Worm (Caenorhabditis elegans): ENCODE data around the gene C53A5.9.

C53A5.9 gene

DNA sequence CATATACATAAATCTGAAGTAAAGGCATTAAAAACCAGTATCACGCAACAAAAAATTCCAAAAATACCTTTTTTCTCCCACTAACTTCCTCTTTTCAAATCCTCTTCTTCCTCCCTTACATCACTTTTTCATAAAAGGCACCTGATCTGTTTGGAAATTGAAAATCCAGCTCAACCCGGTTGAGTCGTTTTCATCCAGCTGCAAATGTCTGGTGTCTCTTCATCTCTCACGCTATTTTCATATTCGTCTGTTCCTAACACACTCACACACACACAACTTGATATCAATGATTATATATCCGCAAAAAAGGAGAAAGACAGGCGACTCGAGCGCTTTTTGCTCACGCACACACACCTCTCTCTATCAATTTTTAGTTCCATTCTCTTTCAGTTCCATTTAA, 26.3 kb downstream of the C53A5.9 start:
- no peak for TF ChIP-seq hlh-15 (tag; optimal IDR thresholded peaks at IDR 0.05)
- no peak for TF ChIP-seq dve-1 (tag; optimal IDR thresholded peaks at IDR 0.05)
- TF ChIP-seq ets-4 (tag; optimal IDR thresholded peaks at IDR 0.05), result no peak
- TF ChIP-seq lim-6 (tag; optimal IDR thresholded peaks at IDR 0.05), result no peak
- no peak for TF ChIP-seq K09A11.1 (tag; optimal IDR thresholded peaks at IDR 0.05; ENCODE audit: insufficient read depth)
- no peak for TF ChIP-seq che-1 (tag; optimal IDR thresholded peaks at IDR 0.05)
- no peak for TF ChIP-seq hlh-8 (tag; optimal IDR thresholded peaks at IDR 0.05)
- TF ChIP-seq ceh-31 (tag; optimal IDR thresholded peaks at IDR 0.05), result no peak

DNA sequence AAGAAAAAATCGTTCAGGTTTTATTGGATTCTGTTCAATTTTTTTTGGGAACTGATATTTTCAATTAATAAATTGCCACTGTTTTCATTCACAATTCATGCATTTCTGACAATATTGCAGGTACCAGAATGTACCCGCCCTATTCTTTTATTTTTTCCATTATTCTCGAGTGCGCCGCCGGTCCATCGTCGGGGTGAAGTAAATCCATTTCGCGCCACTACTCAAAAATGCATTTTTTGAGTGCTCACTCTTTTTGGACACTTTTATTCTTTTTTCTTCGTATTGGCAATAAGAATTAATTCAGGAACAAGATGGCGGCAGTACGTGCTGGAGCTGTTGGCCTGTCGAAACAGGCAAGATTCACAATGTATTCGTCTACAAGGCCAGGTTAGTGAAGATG, 27.8 kb downstream of the C53A5.9 start, which contains the start of gene kcnl-4:
Gene kcnl-4 (plus strand): TSS at position 301 of the 400 bp plus-strand sequence.
- TF ChIP-seq ets-4 (tag; optimal IDR thresholded peaks at IDR 0.05) (no peak), unc-3 (GFP tag; conservative IDR thresholded peaks at IDR 0.05) (no peak), unc-3 (tag; optimal IDR thresholded peaks at IDR 0.05) (no peak), nhr-232 (tag; optimal IDR thresholded peaks at IDR 0.05) (no peak), syd-9 (tag; optimal IDR thresholded peaks at IDR 0.05) (no peak), fkh-10 (GFP tag; optimal IDR thresholded peaks at IDR 0.05) (no peak), zip-5 (tag; optimal IDR thresholded peaks at IDR 0.05) (no peak), dve-1 (tag; optimal IDR thresholded peaks at IDR 0.05) (no peak), pros-1 (tag; optimal IDR thresholded peaks at IDR 0.05) (no peak), ceh-34 (tag; optimal IDR thresholded peaks at IDR 0.05) (no peak), hlh-6 (tag; optimal IDR thresholded peaks at IDR 0.05) (no peak), hlh-30 (tag; optimal IDR thresholded peaks at IDR 0.05; ENCODE audit: insufficient read depth) (no peak), pax-1 (tag; optimal IDR thresholded peaks at IDR 0.05) (no peak), T23F11.4 (GFP tag; optimal IDR thresholded peaks at IDR 0.05) (no peak), K09A11.1 (tag; optimal IDR thresholded peaks at IDR 0.05; ENCODE audit: insufficient read depth) (no peak), ceh-18 (tag; optimal IDR thresholded peaks at IDR 0.05) (no peak)

DNA sequence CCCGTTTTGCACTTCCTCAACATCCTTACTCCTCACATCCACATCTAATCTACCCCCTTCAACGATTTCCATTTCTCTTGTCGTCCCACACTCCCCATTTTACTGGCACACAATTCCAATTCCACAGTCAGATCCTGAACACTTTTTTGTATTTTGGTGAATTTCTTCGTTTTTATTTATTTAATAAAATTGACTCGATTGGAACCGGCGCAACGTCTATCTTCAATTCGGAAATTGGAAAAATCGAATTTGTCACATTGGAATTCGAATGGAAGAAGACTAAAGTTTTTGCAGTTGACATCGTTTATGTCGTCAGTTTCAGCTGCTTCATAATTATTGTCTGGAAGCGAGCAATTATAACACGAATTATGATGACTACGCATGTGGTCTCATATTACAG, 31.4 kb downstream of the C53A5.9 start:
- TF ChIP-seq unc-3 (GFP tag; conservative IDR thresholded peaks at IDR 0.05), result no peak
- TF ChIP-seq unc-3 (tag; optimal IDR thresholded peaks at IDR 0.05), result no peak
- peak; percentile 65 for TF ChIP-seq unc-42 (tag; optimal IDR thresholded peaks at IDR 0.05)

DNA sequence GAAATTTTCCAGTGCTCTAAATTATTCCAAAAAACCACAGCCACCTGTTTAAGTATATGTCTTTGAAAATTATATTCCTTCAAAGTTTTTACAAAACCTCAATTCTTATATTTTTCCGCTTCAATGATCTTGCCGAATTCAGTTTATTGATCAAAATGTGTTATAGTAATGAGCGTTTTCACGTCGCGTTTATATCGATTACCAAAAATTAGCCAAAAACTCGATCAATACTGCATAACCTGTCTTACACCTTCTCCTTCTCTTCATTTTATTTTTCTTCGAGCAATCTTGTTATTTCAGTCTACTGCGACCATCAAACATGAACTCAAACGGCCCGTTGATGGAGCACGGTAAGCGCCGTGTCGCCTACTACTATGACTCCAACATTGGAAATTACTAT, 33.6 kb downstream of the C53A5.9 start, which contains the start of gene hda-1:
Gene hda-1 (plus strand): TSS at position 301 of the 400 bp plus-strand sequence.
- TF ChIP-seq unc-55 (GFP tag; optimal IDR thresholded peaks at IDR 0.05) (no peak), ceh-6 (GFP tag; optimal IDR thresholded peaks at IDR 0.05) (no peak), sox-4 (tag; optimal IDR thresholded peaks at IDR 0.05) (no peak), che-1 (tag; optimal IDR thresholded peaks at IDR 0.05) (no peak), fax-1 (tag; optimal IDR thresholded peaks at IDR 0.05) (no peak), tbx-2 (tag; optimal IDR thresholded peaks at IDR 0.05) (no peak), npax-4 (tag; optimal IDR thresholded peaks at IDR 0.05) (no peak), lin-11 (tag; optimal IDR thresholded peaks at IDR 0.05) (no peak), pag-3 (tag; optimal IDR thresholded peaks at IDR 0.05; ENCODE audit: borderline replicate concordance) (no peak), pha-2 (tag; optimal IDR thresholded peaks at IDR 0.05) (no peak), ama-1 (optimal IDR thresholded peaks at IDR 0.05) (no peak), fkh-10 (GFP tag; optimal IDR thresholded peaks at IDR 0.05) (no peak), F13H6.1 (tag; optimal IDR thresholded peaks at IDR 0.05) (no peak), ceh-45 (GFP tag; IDR thresholded peaks at IDR 0.05) (no peak), elt-4 (tag; optimal IDR thresholded peaks at IDR 0.05) (no peak), pqm-1 (tag; optimal IDR thresholded peaks at IDR 0.05) (no peak)

All from whole organism, late embryonic.